Fruit fly (Drosophila melanogaster) whole organism, embryonic: ENCODE measurements around the gene spz3.

Source experiments
- Atf-2 ChIP-seq: fragments of 200-800 bp; sonication (Bioruptor generic); optimal IDR thresholded peaks from 2 replicates; lab custom pipeline; 2016; ENCODE audit warnings: missing biosample characterization, missing genetic modification characterization
- B-H1 ChIP-seq: fragments of 200-800 bp; sonication (Bioruptor generic); IDR thresholded peaks from 3 replicates; pipeline ENCODE4 v1.3.6; 2022; ENCODE audit warnings: missing biosample characterization, missing genetic modification characterization
- C15 ChIP-seq: fragments of 200-800 bp; sonication (Bioruptor generic); IDR thresholded peaks from 3 replicates; pipeline ENCODE4 v1.3.6; 2022; ENCODE audit warnings: missing biosample characterization, missing genetic modification characterization
- CG10147 ChIP-seq: fragments of 200-800 bp; sonication (Bioruptor generic); optimal IDR thresholded peaks from 2 replicates; lab custom pipeline; 2019; ENCODE audit warnings: missing biosample characterization, mild to moderate bottlenecking, missing genetic modification characterization, moderate library complexity
- CG14014 ChIP-seq: fragments of 200-800 bp; sonication (Bioruptor generic); IDR thresholded peaks from 2 replicates; pipeline ENCODE4 v1.3.6; 2022; ENCODE audit warnings: missing biosample characterization, missing genetic modification characterization
- CG14667 ChIP-seq: fragments of 200-800 bp; sonication (Bioruptor generic); IDR thresholded peaks from 2 replicates; pipeline ENCODE4 v1.3.6; 2022; ENCODE audit warnings: missing biosample characterization, missing genetic modification characterization
- CG14860 ChIP-seq: fragments of 200-800 bp; sonication (Bioruptor generic); IDR thresholded peaks from 3 replicates; pipeline ENCODE4 v1.3.6; 2022; ENCODE audit warnings: missing biosample characterization, missing genetic modification characterization; ENCODE audit not compliant: partially characterized antibody
- CG1529 ChIP-seq: fragments of 200-800 bp; sonication (Bioruptor generic); optimal IDR thresholded peaks from 3 replicates; lab custom pipeline; 2018; ENCODE audit warnings: missing biosample characterization, missing genetic modification characterization
- CG15601 ChIP-seq: fragments of 200-800 bp; sonication (Bioruptor generic); optimal IDR thresholded peaks from 3 replicates; lab custom pipeline; 2019; ENCODE audit warnings: missing biosample characterization, mild to moderate bottlenecking, missing genetic modification characterization, moderate library complexity
- CG16815 ChIP-seq: fragments of 200-800 bp; sonication (Bioruptor generic); optimal IDR thresholded peaks from 3 replicates; lab custom pipeline; 2017; ENCODE audit warnings: missing biosample characterization, mild to moderate bottlenecking, missing genetic modification characterization
- CG18262 ChIP-seq: fragments of 200-800 bp; optimal IDR thresholded peaks from 3 replicates; lab custom pipeline; 2019; ENCODE audit warnings: missing biosample characterization, mild to moderate bottlenecking, missing genetic modification characterization, moderate library complexity
- CG2678 ChIP-seq: fragments of 200-800 bp; sonication (Bioruptor generic); optimal IDR thresholded peaks from 3 replicates; lab custom pipeline; 2019; ENCODE audit warnings: missing biosample characterization, mild to moderate bottlenecking, missing genetic modification characterization, moderate library complexity
- CG30403 ChIP-seq: fragments of 200-800 bp; sonication (Bioruptor generic); optimal IDR thresholded peaks from 3 replicates; lab custom pipeline; 2016; ENCODE audit warnings: missing biosample characterization, missing genetic modification characterization
- CG3407 ChIP-seq: fragments of 200-800 bp; sonication (Bioruptor generic); optimal IDR thresholded peaks from 2 replicates; lab custom pipeline; 2018; ENCODE audit warnings: missing biosample characterization, mild to moderate bottlenecking, missing genetic modification characterization
- CG34422 ChIP-seq: fragments of 200-800 bp; sonication (Bioruptor generic); IDR thresholded peaks from 3 replicates; pipeline ENCODE4 v1.3.6; 2022; ENCODE audit warnings: missing biosample characterization, missing genetic modification characterization
- CG3847 ChIP-seq: fragments of 200-800 bp; sonication (Bioruptor generic); IDR thresholded peaks from 2 replicates; pipeline ENCODE4 v1.3.6; 2022; ENCODE audit warnings: missing biosample characterization, missing genetic modification characterization
- CG6813 ChIP-seq: fragments of 200-800 bp; sonication (Bioruptor generic); optimal IDR thresholded peaks from 2 replicates; lab custom pipeline; 2017; ENCODE audit warnings: missing biosample characterization, missing genetic modification characterization, mild to moderate bottlenecking, moderate library complexity, missing genetic modification reagents
- CG8478 ChIP-seq: fragments of >200 bp; optimal IDR thresholded peaks from 2 replicates; lab custom pipeline; 2018
- Dp ChIP-seq: fragments of 200-800 bp; sonication (Bioruptor generic); optimal IDR thresholded peaks from 2 replicates; lab custom pipeline; 2018; ENCODE audit warnings: missing biosample characterization, mild to moderate bottlenecking, missing genetic modification characterization, moderate library complexity
- Drgx ChIP-seq: fragments of 200-800 bp; sonication (Bioruptor generic); IDR thresholded peaks from 2 replicates; pipeline ENCODE4 v1.3.6; 2022; ENCODE audit warnings: missing biosample characterization, missing genetic modification characterization
- Elba2 ChIP-seq: fragments of 200-800 bp; sonication (Bioruptor generic); optimal IDR thresholded peaks from 3 replicates; lab custom pipeline; 2016; ENCODE audit warnings: missing biosample characterization, missing genetic modification characterization
- H15 ChIP-seq: fragments of 200-800 bp; sonication (Bioruptor generic); IDR thresholded peaks from 3 replicates; pipeline ENCODE4 v1.3.6; 2022; ENCODE audit warnings: missing biosample characterization, missing genetic modification characterization
- HmgD ChIP-seq: fragments of 200-800 bp; sonication (Bioruptor generic); optimal IDR thresholded peaks from 3 replicates; lab custom pipeline; 2016; ENCODE audit warnings: missing biosample characterization, missing genetic modification characterization
- Hr78 ChIP-seq, 2 experiments: fragments of 200-800 bp in 1 of 2; fragments of >200 bp in 1 of 2; sonication (Bioruptor generic) in 1 of 2; optimal IDR thresholded peaks; 2 replicates each; lab custom pipeline; 2017 to 2019; ENCODE audit warnings: missing biosample characterization in 2 of 2, missing genetic modification characterization in 2 of 2, mild to moderate bottlenecking in 1 of 2, moderate library complexity in 1 of 2
- Meics ChIP-seq: fragments of 200-800 bp; sonication (Bioruptor generic); optimal IDR thresholded peaks from 2 replicates; lab custom pipeline; 2017; ENCODE audit warnings: missing biosample characterization, mild to moderate bottlenecking, missing genetic modification characterization
- Mes4 ChIP-seq: fragments of 200-800 bp; sonication (Bioruptor generic); optimal IDR thresholded peaks from 2 replicates; lab custom pipeline; 2016; ENCODE audit warnings: missing biosample characterization, missing genetic modification characterization
- PHDP ChIP-seq: fragments of 200-800 bp; sonication (Bioruptor generic); optimal IDR thresholded peaks from 3 replicates; lab custom pipeline; 2018; ENCODE audit warnings: missing biosample characterization, mild to moderate bottlenecking, missing genetic modification characterization, moderate library complexity
- Scr ChIP-seq: fragments of 200-800 bp; sonication (Bioruptor generic); IDR thresholded peaks from 2 replicates; pipeline ENCODE4 v1.3.6; 2022; ENCODE audit warnings: missing biosample characterization, missing genetic modification characterization; ENCODE audit not compliant: partially characterized antibody
- Trl ChIP-seq, 3 experiments: fragments of >200 bp in 2 of 3; fragments of 200-800 bp in 1 of 3; sonication (Bioruptor generic) in 1 of 3; optimal IDR thresholded peaks; 2 replicates in 1 of 3; 3 replicates in 2 of 3; lab custom pipeline; 2016 to 2017; ENCODE audit warnings: missing biosample characterization in 1 of 3, missing genetic modification characterization in 1 of 3
- Xbp1 ChIP-seq: fragments of 200-800 bp; sonication (Bioruptor generic); optimal IDR thresholded peaks from 3 replicates; lab custom pipeline; 2016; ENCODE audit warnings: missing biosample characterization, mild to moderate bottlenecking, missing genetic modification characterization
- YL-1 ChIP-seq: fragments of 200-800 bp; sonication (Bioruptor generic); optimal IDR thresholded peaks from 3 replicates; lab custom pipeline; 2017; ENCODE audit warnings: missing biosample characterization, mild to moderate bottlenecking, missing genetic modification characterization
- bowl ChIP-seq: fragments of 200-800 bp; sonication (Bioruptor generic); IDR thresholded peaks from 2 replicates; pipeline ENCODE4 v1.3.6; 2022; ENCODE audit warnings: missing biosample characterization, missing genetic modification characterization
- bsh ChIP-seq, 2 experiments: fragments of 200-800 bp; sonication (Bioruptor generic); optimal IDR thresholded peaks; 2 replicates each; lab custom pipeline; 2017 to 2018; ENCODE audit warnings: mild to moderate bottlenecking in 2 of 2, missing biosample characterization in 2 of 2, missing genetic modification characterization in 2 of 2, moderate library complexity in 1 of 2
- crol ChIP-seq: fragments of 200-800 bp; sonication (Bioruptor generic); IDR thresholded peaks from 2 replicates; pipeline ENCODE4 v1.3.6; 2022; ENCODE audit warnings: missing biosample characterization, missing genetic modification characterization
- dati ChIP-seq: fragments of 200-800 bp; sonication (Bioruptor generic); IDR thresholded peaks from 2 replicates; pipeline ENCODE4 v1.3.6; 2022; ENCODE audit warnings: missing biosample characterization, missing genetic modification characterization
- fd102C ChIP-seq: fragments of 200-800 bp; sonication (Bioruptor generic); optimal IDR thresholded peaks from 2 replicates; lab custom pipeline; 2018; ENCODE audit warnings: missing biosample characterization, mild to moderate bottlenecking, missing genetic modification characterization, moderate library complexity
- fd3F ChIP-seq: fragments of 200-800 bp; sonication (Bioruptor generic); optimal IDR thresholded peaks from 2 replicates; lab custom pipeline; 2018; ENCODE audit warnings: missing biosample characterization, mild to moderate bottlenecking, missing genetic modification characterization, moderate library complexity
- lab ChIP-seq: fragments of 200-800 bp; sonication (Bioruptor generic); optimal IDR thresholded peaks from 3 replicates; lab custom pipeline; 2017; ENCODE audit warnings: missing biosample characterization, missing genetic modification characterization, mild to moderate bottlenecking, moderate library complexity, missing genetic modification reagents
- luna ChIP-seq: fragments of 200-800 bp; sonication (Bioruptor generic); optimal IDR thresholded peaks from 2 replicates; lab custom pipeline; 2016; ENCODE audit warnings: missing biosample characterization, missing genetic modification characterization
- mirr ChIP-seq: fragments of 200-800 bp; sonication (Bioruptor generic); optimal IDR thresholded peaks from 3 replicates; lab custom pipeline; 2018; ENCODE audit warnings: missing biosample characterization, mild to moderate bottlenecking, missing genetic modification characterization
- pfk ChIP-seq: fragments of 200-800 bp; sonication (Bioruptor generic); optimal IDR thresholded peaks from 2 replicates; lab custom pipeline; 2018; ENCODE audit warnings: missing biosample characterization, mild to moderate bottlenecking, missing genetic modification characterization, moderate library complexity
- pho ChIP-seq: fragments of 200-800 bp; sonication (Bioruptor generic); optimal IDR thresholded peaks from 2 replicates; lab custom pipeline; 2016; ENCODE audit warnings: missing biosample characterization, missing genetic modification characterization
- pita ChIP-seq: fragments of 200-800 bp; sonication (Bioruptor generic); optimal IDR thresholded peaks from 2 replicates; lab custom pipeline; 2017; ENCODE audit warnings: missing biosample characterization, mild to moderate bottlenecking, missing genetic modification characterization
- repo ChIP-seq: fragments of 200-800 bp; sonication (Bioruptor generic); optimal IDR thresholded peaks from 2 replicates; lab custom pipeline; 2016; ENCODE audit warnings: missing biosample characterization, missing genetic modification characterization
- sc ChIP-seq, 3 experiments: fragments of >200 bp in 2 of 3; fragments of 200-800 bp in 1 of 3; sonication (Bioruptor generic) in 1 of 3; optimal IDR thresholded peaks; 2 replicates in 2 of 3; 3 replicates in 1 of 3; lab custom pipeline; 2017; ENCODE audit warnings: mild to moderate bottlenecking in 1 of 3, missing biosample characterization in 1 of 3, missing genetic modification characterization in 1 of 3, missing genetic modification reagents in 1 of 3
- sens-2 ChIP-seq: fragments of 200-800 bp; sonication (Bioruptor generic); IDR thresholded peaks from 2 replicates; pipeline ENCODE4 v1.3.6; 2022; ENCODE audit warnings: missing biosample characterization, missing genetic modification characterization
- sob ChIP-seq: fragments of 200-800 bp; sonication (Bioruptor generic); IDR thresholded peaks from 2 replicates; pipeline ENCODE4 v1.3.6; 2022; ENCODE audit warnings: missing biosample characterization, missing genetic modification characterization
- sug ChIP-seq: fragments of 200-800 bp; optimal IDR thresholded peaks from 2 replicates; lab custom pipeline; 2019; ENCODE audit warnings: missing biosample characterization, mild to moderate bottlenecking, missing genetic modification characterization, moderate library complexity
- tll ChIP-seq, 2 experiments: fragments of 200-800 bp in 1 of 2; fragments of >200 bp in 1 of 2; sonication (Bioruptor generic) in 1 of 2; optimal IDR thresholded peaks; 2 replicates each; lab custom pipeline; 2017 to 2019; ENCODE audit warnings: missing biosample characterization in 2 of 2, missing genetic modification characterization in 2 of 2, mild to moderate bottlenecking in 1 of 2, moderate library complexity in 1 of 2
- trem ChIP-seq: fragments of 200-800 bp; optimal IDR thresholded peaks from 3 replicates; lab custom pipeline; 2019; ENCODE audit warnings: missing biosample characterization, mild to moderate bottlenecking, missing genetic modification characterization, moderate library complexity

spz3 gene

dm6 chr2L:7828901-7829300, 50.5 kb downstream of the spz3 start (continued):
- TF ChIP-seq tll (GFP tag; optimal IDR thresholded peaks at IDR 0.05; lab: Kevin White, UChicago), result no peak
- TF ChIP-seq sc (optimal IDR thresholded peaks at IDR 0.05; lab: Kevin White, UChicago), result no peak
- TF ChIP-seq sc (GFP tag; optimal IDR thresholded peaks at IDR 0.05; lab: Kevin White, UChicago), result no peak
- TF ChIP-seq bowl, result no peak
- TF ChIP-seq pita (GFP tag; lab: Kevin White, UChicago), result no peak
- TF ChIP-seq Dp (GFP tag; lab: Kevin White, UChicago), result no peak
- TF ChIP-seq CG14014, result no peak
- no peak for TF ChIP-seq sens-2
- TF ChIP-seq pho, result no peak
- TF ChIP-seq sug (tag; lab: Kevin White, UChicago), result no peak
- no peak for TF ChIP-seq CG1529 (GFP tag; lab: Kevin White, UChicago)
- TF ChIP-seq Elba2, result no peak
- no peak for TF ChIP-seq YL-1
- TF ChIP-seq HmgD, result no peak
- peak in 1 of 2 experiments; percentile 43 for TF ChIP-seq Hr78 (GFP tag; optimal IDR thresholded peaks at IDR 0.05; lab: Kevin White, UChicago)
- no peak for TF ChIP-seq fd3F (GFP tag; lab: Kevin White, UChicago)
- TF ChIP-seq CG34422, result peak; percentile 19; the same call in 1 of the 3 replicates
- peak; percentile 11 for TF ChIP-seq PHDP (tag; lab: Kevin White, UChicago)
- TF ChIP-seq CG16815, result no peak
- TF ChIP-seq CG18262, result no peak
- no peak for TF ChIP-seq CG14860 (GFP tag; lab: Robert Waterston, UW)
- TF ChIP-seq Scr (GFP tag; lab: Robert Waterston, UW), result no peak
- TF ChIP-seq CG3407 (GFP tag; lab: Kevin White, UChicago), result no peak
- TF ChIP-seq repo, result peak; percentile 29
- no peak for TF ChIP-seq sob
- no peak for TF ChIP-seq CG15601
- TF ChIP-seq CG3847, result no peak
- no peak for TF ChIP-seq dati (GFP tag; lab: Robert Waterston, UW)
- no peak for TF ChIP-seq luna (GFP tag; lab: Kevin White, UChicago)
- peak; percentile 1 for TF ChIP-seq trem
- peak; percentile 2 for TF ChIP-seq Meics (GFP tag; lab: Kevin White, UChicago)
- TF ChIP-seq CG30403 (GFP tag; lab: Kevin White, UChicago), result no peak
- TF ChIP-seq C15, result no peak
- TF ChIP-seq fd102C (GFP tag; lab: Kevin White, UChicago), result no peak
- TF ChIP-seq bsh (GFP tag; optimal IDR thresholded peaks at IDR 0.05; lab: Kevin White, UChicago), result no peak
- TF ChIP-seq CG10147, result no peak
- TF ChIP-seq H15 (GFP tag; lab: Robert Waterston, UW), result no peak
- TF ChIP-seq pfk (GFP tag; lab: Kevin White, UChicago), result peak; percentile 7
- peak; percentile 23 for TF ChIP-seq lab (GFP tag; lab: Kevin White, UChicago)
- no peak for TF ChIP-seq Atf-2 (GFP tag; lab: Kevin White, UChicago)
- TF ChIP-seq crol (GFP tag; lab: Robert Waterston, UW), result peak; percentile 28; the same call in 1 of the 2 replicates
- TF ChIP-seq Xbp1 (GFP tag; lab: Kevin White, UChicago), result no peak
- peak; percentile 15 for TF ChIP-seq CG2678 (tag; lab: Kevin White, UChicago)
- TF ChIP-seq Drgx (GFP tag; lab: Robert Waterston, UW), result no peak
- TF ChIP-seq CG8478 (lab: Kevin White, UChicago), result no peak
- peak; percentile 27 for TF ChIP-seq mirr (GFP tag; lab: Kevin White, UChicago)
- TF ChIP-seq B-H1, result no peak
- TF ChIP-seq CG6813 (GFP tag; lab: Kevin White, UChicago), result peak; percentile 61
- no peak for TF ChIP-seq Mes4 (GFP tag; lab: Kevin White, UChicago)
- TF ChIP-seq CG14667 (GFP tag; lab: Robert Waterston, UW), result no peak
- peak; percentile 93 for TF ChIP-seq Trl (optimal IDR thresholded peaks at IDR 0.05; lab: Kevin White, UChicago)
- TF ChIP-seq Trl (GFP tag; optimal IDR thresholded peaks at IDR 0.05; lab: Kevin White, UChicago), result peak; percentile 39
